Worm (Caenorhabditis elegans): ENCODE data around the gene bus-2.
A peak's percentile ranks its signal among the peaks of the same experiment; 100 is the strongest.

bus-2 gene

ce11 chrIV:1679227-1679626, 20.5 kb upstream of the bus-2 start:
- TF ChIP-seq lin-54 (GFP tag; optimal IDR thresholded peaks at IDR 0.05) = no peak
- TF ChIP-seq nhr-179 (tag; optimal IDR thresholded peaks at IDR 0.05) = no peak
- TF ChIP-seq ets-4 (GFP tag; optimal IDR thresholded peaks at IDR 0.05) = no peak
- TF ChIP-seq Y67H2A.10 (GFP tag; conservative IDR thresholded peaks at IDR 0.05) = no peak
- TF ChIP-seq tbp1 (GFP tag; optimal IDR thresholded peaks at IDR 0.05) = no peak
- no peak for TF ChIP-seq K12H6.12 (tag; optimal IDR thresholded peaks at IDR 0.05)
- TF ChIP-seq hmg-20 (GFP tag; IDR thresholded peaks at IDR 0.05) = no peak

- no peak for TF ChIP-seq ets-4 (GFP tag; optimal IDR thresholded peaks at IDR 0.05)
- TF ChIP-seq nhr-27 (tag; optimal IDR thresholded peaks at IDR 0.05) = no peak
Observed at ce11 chrIV:1682066-1682465, 17.6 kb upstream of the bus-2 start, which contains the start of gene Y41D4B.24. Y41D4B.24 (minus strand) TSS chrIV:1682166.

ce11 chrIV:1687151-1687550, 12.5 kb upstream of the bus-2 start:
- no peak for TF ChIP-seq ztf-25 (GFP tag; IDR thresholded peaks at IDR 0.05)
- peak; percentile 87 for TF ChIP-seq ceh-100 (GFP tag; IDR thresholded peaks at IDR 0.05)

ce11 chrIV:1691651-1692050, 8.0 kb upstream of the bus-2 start:
- TF ChIP-seq bed-2 (GFP tag; IDR thresholded peaks at IDR 0.05) (no peak), ekl-4 (GFP tag; IDR thresholded peaks at IDR 0.05) (no peak), ztf-22 (GFP tag; optimal IDR thresholded peaks at IDR 0.05) (no peak), F33H1.4 (GFP tag; IDR thresholded peaks at IDR 0.05) (no peak), ZK185.1 (tag; optimal IDR thresholded peaks at IDR 0.05; ENCODE audit: poor library complexity, severe bottlenecking) (no peak), Y53F4B.3 (GFP tag; IDR thresholded peaks at IDR 0.05) (no peak), ztf-26 (tag; optimal IDR thresholded peaks at IDR 0.05) (no peak), him-1 (tag; optimal IDR thresholded peaks at IDR 0.05) (no peak), mcd-1 (GFP tag; IDR thresholded peaks at IDR 0.05) (no peak), pbrm-1 (GFP tag; IDR thresholded peaks at IDR 0.05) (no peak), C06A6.2 (GFP tag; conservative IDR thresholded peaks at IDR 0.05) (no peak), ets-4 (GFP tag; optimal IDR thresholded peaks at IDR 0.05) (no peak), hlh-12 (tag; optimal IDR thresholded peaks at IDR 0.05) (no peak), dox-1 (GFP tag; IDR thresholded peaks at IDR 0.05) (no peak), B0261.1 (tag; optimal IDR thresholded peaks at IDR 0.05) (no peak)

ce11 chrIV:1706996-1707395, 7.3 kb downstream of the bus-2 start, which contains the start of gene K08D12.4:
K08D12.4 (plus strand) TSS chrIV:1707296.
- no peak for TF ChIP-seq him-1 (tag; optimal IDR thresholded peaks at IDR 0.05)

ce11 chrIV:1707960-1708359, 8.3 kb downstream of the bus-2 start:
- peak; percentile 51 for TF ChIP-seq xnd-1 (tag; optimal IDR thresholded peaks at IDR 0.05)
- no peak for TF ChIP-seq let-607 (tag; optimal IDR thresholded peaks at IDR 0.05)
- no peak for TF ChIP-seq pbrm-1 (GFP tag; IDR thresholded peaks at IDR 0.05)
- peak; percentile 46; the same call in 1 of the 2 replicates for TF ChIP-seq ceh-91 (GFP tag; IDR thresholded peaks at IDR 0.05)
- no peak for TF ChIP-seq Y56A3A.18 (GFP tag; IDR thresholded peaks at IDR 0.05)
- TF ChIP-seq egl-44 (GFP tag; IDR thresholded peaks at IDR 0.05) = no peak
- peak; percentile 23 for TF ChIP-seq efl-1 (GFP tag; optimal IDR thresholded peaks at IDR 0.05)
- TF ChIP-seq F33H1.4 (GFP tag; IDR thresholded peaks at IDR 0.05) = peak; percentile 77
- TF ChIP-seq madf-6 (GFP tag; IDR thresholded peaks at IDR 0.05) = peak; percentile 56
- peak; percentile 92 for TF ChIP-seq lsl-1 (GFP tag; optimal IDR thresholded peaks at IDR 0.05)
- peak; percentile 35; the same call in 1 of the 2 replicates for TF ChIP-seq madf-8 (GFP tag; conservative IDR thresholded peaks at IDR 0.05)
- peak; percentile 32; the same call in 1 of the 2 replicates for TF ChIP-seq D2030.7 (GFP tag; IDR thresholded peaks at IDR 0.05)

Measured in whole organism, young adult.